Worm (Caenorhabditis elegans) whole organism, L4/young adult: Measurements from ENCODE around the gene sto-5.

Experiments used
- W03F9.2 ChIP-seq: fragments of 150-350 bp; optimal IDR thresholded peaks from 2 replicates; lab custom pipeline; 2014; ENCODE audit warnings: missing biosample characterization, missing genetic modification characterization
- dao-5 ChIP-seq: sonication (generic microtip); optimal IDR thresholded peaks from 2 replicates; lab custom pipeline; 2016; ENCODE audit warnings: missing genotype, missing genetic modification characterization, moderate library complexity, missing compliant biosample characterization
- him-1 ChIP-seq: sonication (generic microtip); optimal IDR thresholded peaks from 2 replicates; lab custom pipeline; 2016; ENCODE audit warnings: missing genotype, missing genetic modification reagents, missing genetic modification characterization, missing compliant biosample characterization

DNA sequence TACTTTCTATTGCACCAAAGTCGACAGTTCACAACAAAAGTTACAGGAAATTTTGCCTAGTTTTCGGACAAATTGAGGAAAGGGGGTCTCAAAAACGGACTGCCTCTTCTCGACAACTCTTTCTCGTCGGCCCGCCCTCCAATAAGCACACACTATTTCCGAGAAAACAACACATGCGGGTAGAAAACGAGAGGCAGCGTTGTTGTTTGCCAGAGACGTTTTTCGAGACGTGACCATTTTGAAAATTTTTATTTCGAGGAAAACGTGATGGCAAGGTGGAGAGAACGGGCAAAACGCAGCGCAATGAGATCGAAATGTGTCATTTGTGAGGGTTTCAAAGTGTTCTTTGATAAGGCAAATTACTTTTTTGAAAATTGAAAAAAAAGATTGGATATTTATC, 31.8 kb downstream of the sto-5 start:
- no peak for TF ChIP-seq W03F9.2 (tag; lab: Kevin White, UChicago)
- TF ChIP-seq him-1 (tag; lab: Kevin White, UChicago) = no peak
- TF ChIP-seq dao-5 (tag; lab: Kevin White, UChicago) = no peak
